Fruit fly (Drosophila melanogaster): ENCODE data around the gene CG10405.

CG10405 gene

dm6 chr3R:16497379-16497778 lies 43.1 kb downstream of the CG10405 start (continued):
- TF ChIP-seq Asciz (GFP tag; optimal IDR thresholded peaks at IDR 0.05), result peak; percentile 77
- TF ChIP-seq CG7745 (tag; optimal IDR thresholded peaks at IDR 0.05), result no peak
- peak; percentile 77 for TF ChIP-seq CG4424 (GFP tag; optimal IDR thresholded peaks at IDR 0.05)
- no peak for TF ChIP-seq cad (GFP tag; optimal IDR thresholded peaks at IDR 0.05)
- peak; percentile 28 for TF ChIP-seq pzg (GFP tag; optimal IDR thresholded peaks at IDR 0.05)
- TF ChIP-seq D (optimal IDR thresholded peaks at IDR 0.05), result no peak
- TF ChIP-seq D (GFP tag; optimal IDR thresholded peaks at IDR 0.05), result peak; percentile 57
- no peak for TF ChIP-seq aop (GFP tag; IDR thresholded peaks at IDR 0.05)
- TF ChIP-seq fu2 (GFP tag; optimal IDR thresholded peaks at IDR 0.05), result peak; percentile 61
- peak; percentile 72 for TF ChIP-seq CG1603 (tag; optimal IDR thresholded peaks at IDR 0.05)
- peak; percentile 58 for TF ChIP-seq CG2116 (GFP tag; optimal IDR thresholded peaks at IDR 0.05)
- TF ChIP-seq ci (GFP tag; IDR thresholded peaks at IDR 0.05), result peak; percentile 93
- TF ChIP-seq tx (GFP tag; optimal IDR thresholded peaks at IDR 0.05), result peak; percentile 47
- TF ChIP-seq emc (GFP tag; optimal IDR thresholded peaks at IDR 0.05), result peak; percentile 63
- peak; percentile 87 for TF ChIP-seq MTF-1 (GFP tag; optimal IDR thresholded peaks at IDR 0.05; ENCODE audit: borderline replicate concordance)
- peak; percentile 69 for TF ChIP-seq Atf6 (GFP tag; IDR thresholded peaks at IDR 0.05)
- TF ChIP-seq Fer1 (GFP tag; optimal IDR thresholded peaks at IDR 0.05), result no peak
- TF ChIP-seq CG10274 (GFP tag; optimal IDR thresholded peaks at IDR 0.05), result peak; percentile 4
- no peak for TF ChIP-seq corto (GFP tag; optimal IDR thresholded peaks at IDR 0.05)
- TF ChIP-seq Dip2 (GFP tag; IDR thresholded peaks at IDR 0.05), result no peak
- peak; percentile 86 for TF ChIP-seq CG11695 (GFP tag; IDR thresholded peaks at IDR 0.05)
- peak; percentile 77 for TF ChIP-seq Rx (GFP tag; IDR thresholded peaks at IDR 0.05)
- TF ChIP-seq dpn (GFP tag; optimal IDR thresholded peaks at IDR 0.05), result peak; percentile 70 to 88
- TF ChIP-seq bowl (GFP tag; IDR thresholded peaks at IDR 0.05), result peak; percentile 48; the same call in 1 of the 2 replicates
- peak; percentile 93 for TF ChIP-seq vvl (GFP tag; IDR thresholded peaks at IDR 0.05)
- TF ChIP-seq Ets97D (GFP tag; optimal IDR thresholded peaks at IDR 0.05), result peak; percentile 51
- TF ChIP-seq Myb (GFP tag; optimal IDR thresholded peaks at IDR 0.05), result peak; percentile 46
- TF ChIP-seq CG15514 (GFP tag; optimal IDR thresholded peaks at IDR 0.05), result peak; percentile 73
- TF ChIP-seq kah (GFP tag; optimal IDR thresholded peaks at IDR 0.05), result peak; percentile 68
- TF ChIP-seq prd (optimal IDR thresholded peaks at IDR 0.05), result no peak
- peak; percentile 88 for TF ChIP-seq prd (GFP tag; IDR thresholded peaks at IDR 0.05)
- peak; percentile 100 for TF ChIP-seq CTCF (GFP tag; optimal IDR thresholded peaks at IDR 0.05)
- TF ChIP-seq CG16813 (GFP tag; IDR thresholded peaks at IDR 0.05; ENCODE audit: partially characterized antibody), result no peak
- peak; percentile 87 for TF ChIP-seq Hmr (GFP tag; optimal IDR thresholded peaks at IDR 0.05)
- TF ChIP-seq Pdp1 (GFP tag; optimal IDR thresholded peaks at IDR 0.05), result peak; percentile 62 to 71
- peak; percentile 75 for TF ChIP-seq dmrt11E (tag; optimal IDR thresholded peaks at IDR 0.05)
- TF ChIP-seq zfh2 (GFP tag; optimal IDR thresholded peaks at IDR 0.05), result peak; percentile 48
- peak; percentile 82 for TF ChIP-seq CG12659 (GFP tag; optimal IDR thresholded peaks at IDR 0.05)
- TF ChIP-seq stc (GFP tag; IDR thresholded peaks at IDR 0.05), result peak; percentile 79
- peak; percentile 67 for TF ChIP-seq cas (GFP tag; IDR thresholded peaks at IDR 0.05)
- no peak for TF ChIP-seq bigmax (GFP tag; optimal IDR thresholded peaks at IDR 0.05)
- peak; percentile 90 for TF ChIP-seq CG12391 (tag; optimal IDR thresholded peaks at IDR 0.05)
- TF ChIP-seq Oli (tag; optimal IDR thresholded peaks at IDR 0.05), result peak; percentile 82
- no peak for TF ChIP-seq Adf1 (GFP tag; IDR thresholded peaks at IDR 0.05)
- TF ChIP-seq Nf-YA (GFP tag; IDR thresholded peaks at IDR 0.05), result peak; percentile 76
- TF ChIP-seq mam (GFP tag; optimal IDR thresholded peaks at IDR 0.05), result peak; percentile 67
- peak in 1 of 2 experiments; percentile 72 for TF ChIP-seq Eip74EF (GFP tag; optimal IDR thresholded peaks at IDR 0.05)
- TF ChIP-seq Mes4 (GFP tag; optimal IDR thresholded peaks at IDR 0.05), result peak; percentile 19
- no peak for TF ChIP-seq CG34376 (GFP tag; optimal IDR thresholded peaks at IDR 0.05)
- peak; percentile 37 for TF ChIP-seq CrebB (tag; optimal IDR thresholded peaks at IDR 0.05)
- TF ChIP-seq TFAM (GFP tag; optimal IDR thresholded peaks at IDR 0.05), result peak; percentile 27
- TF ChIP-seq sens-2 (GFP tag; IDR thresholded peaks at IDR 0.05), result peak; percentile 75; the same call in 1 of the 2 replicates
